Worm (Caenorhabditis elegans) whole organism, L3 larva: ENCODE measurements around the gene oma-1.

Experiments
- R02D3.7 ChIP-seq: fragments of 150-350 bp; optimal IDR thresholded peaks from 2 replicates; lab custom pipeline; 2014; ENCODE audit warnings: missing biosample characterization, missing genetic modification characterization
- aly-2 ChIP-seq: fragments of 150-350 bp; optimal IDR thresholded peaks from 2 replicates; lab custom pipeline; 2014; ENCODE audit warnings: missing biosample characterization, missing genetic modification characterization
- ama-1 ChIP-seq: fragments of 150-350 bp; optimal IDR thresholded peaks from 2 replicates; lab custom pipeline; 2018
- ceh-28 ChIP-seq: fragments of 150-350 bp; optimal IDR thresholded peaks from 2 replicates; lab custom pipeline; 2014; ENCODE audit warnings: missing biosample characterization, missing genetic modification reagents, missing genetic modification characterization
- ceh-82 ChIP-seq: fragments of 150-350 bp; optimal IDR thresholded peaks from 2 replicates; lab custom pipeline; 2014; ENCODE audit warnings: missing biosample characterization, missing genetic modification characterization
- ceh-9 ChIP-seq: sonication (generic microtip); optimal IDR thresholded peaks from 2 replicates; lab custom pipeline; 2018; ENCODE audit warnings: missing biosample characterization, missing genetic modification characterization
- daf-12 ChIP-seq: fragments of 150-350 bp; optimal IDR thresholded peaks from 2 replicates; lab custom pipeline; 2014; ENCODE audit warnings: missing biosample characterization, missing genetic modification reagents, missing genetic modification characterization
- egl-27 ChIP-seq: sonication (generic microtip); optimal IDR thresholded peaks from 4 replicates; lab custom pipeline; 2017; ENCODE audit warnings: missing biosample characterization, missing genetic modification reagents, missing genetic modification characterization
- elt-1 ChIP-seq: fragments of 150-350 bp; optimal IDR thresholded peaks from 2 replicates; lab custom pipeline; 2014; ENCODE audit warnings: missing biosample characterization, missing genetic modification characterization
- elt-2 ChIP-seq: sonication (generic microtip); optimal IDR thresholded peaks from 2 replicates; lab custom pipeline; 2016; ENCODE audit warnings: missing genetic modification reagents, mild to moderate bottlenecking, missing genetic modification characterization, missing compliant biosample characterization
- elt-3 ChIP-seq, 3 experiments: fragments of 150-350 bp in 1 of 3; sonication (generic microtip) in 2 of 3; optimal IDR thresholded peaks; 2 replicates in 2 of 3; 4 replicates in 1 of 3; lab custom pipeline; 2014 to 2017; ENCODE audit warnings: missing biosample characterization in 3 of 3, missing genetic modification characterization in 3 of 3
- fkh-10 ChIP-seq: sonication (generic microtip); optimal IDR thresholded peaks from 2 replicates; lab custom pipeline; 2017; ENCODE audit warnings: missing biosample characterization, missing genetic modification reagents, missing genetic modification characterization
- fkh-2 ChIP-seq: fragments of 150-350 bp; optimal IDR thresholded peaks from 2 replicates; lab custom pipeline; 2014; ENCODE audit warnings: missing biosample characterization, missing genetic modification reagents, missing genetic modification characterization
- fos-1 ChIP-seq: fragments of 150-350 bp; optimal IDR thresholded peaks from 2 replicates; lab custom pipeline; 2014; ENCODE audit warnings: missing biosample characterization, missing genetic modification characterization
- hmg-11 ChIP-seq: sonication (generic microtip); optimal IDR thresholded peaks from 2 replicates; lab custom pipeline; 2016; ENCODE audit warnings: missing genetic modification characterization, missing compliant biosample characterization
- jun-1 ChIP-seq: fragments of 150-350 bp; optimal IDR thresholded peaks from 2 replicates; lab custom pipeline; 2014; ENCODE audit warnings: missing biosample characterization, missing genetic modification reagents, missing genetic modification characterization
- lin-15B ChIP-seq: fragments of 150-350 bp; optimal IDR thresholded peaks from 2 replicates; lab custom pipeline; 2014; ENCODE audit warnings: missing biosample characterization, missing genetic modification characterization
- lin-39 ChIP-seq: fragments of 150-350 bp; optimal IDR thresholded peaks from 2 replicates; lab custom pipeline; 2018; ENCODE audit warnings: missing biosample characterization, missing genetic modification reagents, missing genetic modification characterization
- lsy-12 ChIP-seq: sonication (generic microtip); optimal IDR thresholded peaks from 2 replicates; lab custom pipeline; 2016; ENCODE audit warnings: mild to moderate bottlenecking, missing genetic modification characterization, missing compliant biosample characterization
- mdl-1 ChIP-seq: fragments of 150-350 bp; optimal IDR thresholded peaks from 2 replicates; lab custom pipeline; 2014; ENCODE audit warnings: missing biosample characterization, missing genetic modification characterization
- mml-1 ChIP-seq: fragments of 150-350 bp; sonication (generic microtip); optimal IDR thresholded peaks from 3 replicates; lab custom pipeline; 2014; ENCODE audit warnings: missing biosample characterization, missing genetic modification characterization
- nfya-1 ChIP-seq: sonication (generic microtip); optimal IDR thresholded peaks from 2 replicates; lab custom pipeline; 2017; ENCODE audit warnings: missing genetic modification characterization, mild to moderate bottlenecking, missing compliant biosample characterization, antibody characterized with exemption, moderate library complexity; ENCODE audit not compliant: insufficient read depth
- nhr-11 ChIP-seq: fragments of 150-350 bp; optimal IDR thresholded peaks from 2 replicates; lab custom pipeline; 2014; ENCODE audit warnings: missing biosample characterization, missing genetic modification characterization
- nhr-23 ChIP-seq: fragments of 150-350 bp; optimal IDR thresholded peaks from 2 replicates; lab custom pipeline; 2014; ENCODE audit warnings: missing biosample characterization, missing genetic modification reagents, missing genetic modification characterization
- nhr-25 ChIP-seq: sonication (generic microtip); optimal IDR thresholded peaks from 2 replicates; lab custom pipeline; 2017; ENCODE audit warnings: missing biosample characterization, missing genetic modification characterization
- nhr-28 ChIP-seq: fragments of 150-350 bp; optimal IDR thresholded peaks from 2 replicates; lab custom pipeline; 2014; ENCODE audit warnings: missing biosample characterization, missing genetic modification characterization
- nhr-43 ChIP-seq: sonication (generic microtip); optimal IDR thresholded peaks from 2 replicates; lab custom pipeline; 2016; ENCODE audit warnings: mild to moderate bottlenecking, missing genetic modification characterization, missing compliant biosample characterization; ENCODE audit not compliant: poor library complexity, severe bottlenecking
- nhr-76 ChIP-seq: fragments of 150-350 bp; sonication (generic microtip); optimal IDR thresholded peaks from 5 replicates; lab custom pipeline; 2014; ENCODE audit warnings: missing biosample characterization, missing genetic modification characterization
- nhr-77 ChIP-seq: fragments of 150-350 bp; optimal IDR thresholded peaks from 2 replicates; lab custom pipeline; 2014; ENCODE audit warnings: missing biosample characterization, missing genetic modification characterization
- pha-4 ChIP-seq: fragments of 150-350 bp; optimal IDR thresholded peaks from 2 replicates; lab custom pipeline; 2014; ENCODE audit warnings: missing biosample characterization, missing genetic modification reagents, missing genetic modification characterization
- pqm-1 ChIP-seq: fragments of 150-350 bp; optimal IDR thresholded peaks from 2 replicates; lab custom pipeline; 2017; ENCODE audit warnings: missing biosample characterization, missing genetic modification characterization, inconsistent platforms
- sea-2 ChIP-seq: fragments of 150-350 bp; sonication (generic microtip); optimal IDR thresholded peaks from 4 replicates; lab custom pipeline; 2014; ENCODE audit warnings: missing biosample characterization, missing genetic modification reagents, missing genetic modification characterization
- skn-1 ChIP-seq: fragments of 150-350 bp; optimal IDR thresholded peaks from 2 replicates; lab custom pipeline; 2014; ENCODE audit warnings: missing biosample characterization, missing genetic modification characterization
- snpc-4 ChIP-seq: fragments of 150-350 bp; optimal IDR thresholded peaks from 2 replicates; lab custom pipeline; 2014; ENCODE audit warnings: missing biosample characterization, missing genetic modification characterization
- unc-39 ChIP-seq: sonication (generic microtip); optimal IDR thresholded peaks from 4 replicates; lab custom pipeline; 2017; ENCODE audit warnings: missing biosample characterization, missing genetic modification characterization
- unc-62 ChIP-seq: fragments of 150-350 bp; sonication (generic microtip); optimal IDR thresholded peaks from 4 replicates; lab custom pipeline; 2014; ENCODE audit warnings: missing biosample characterization, missing genetic modification reagents, missing genetic modification characterization
- ztf-11 ChIP-seq: fragments of 150-350 bp; optimal IDR thresholded peaks from 2 replicates; lab custom pipeline; 2014; ENCODE audit warnings: missing biosample characterization, missing genetic modification characterization
- ztf-4 ChIP-seq: fragments of 150-350 bp; optimal IDR thresholded peaks from 2 replicates; lab custom pipeline; 2014; ENCODE audit warnings: missing biosample characterization, missing genetic modification characterization

The oma-1 gene

DNA sequence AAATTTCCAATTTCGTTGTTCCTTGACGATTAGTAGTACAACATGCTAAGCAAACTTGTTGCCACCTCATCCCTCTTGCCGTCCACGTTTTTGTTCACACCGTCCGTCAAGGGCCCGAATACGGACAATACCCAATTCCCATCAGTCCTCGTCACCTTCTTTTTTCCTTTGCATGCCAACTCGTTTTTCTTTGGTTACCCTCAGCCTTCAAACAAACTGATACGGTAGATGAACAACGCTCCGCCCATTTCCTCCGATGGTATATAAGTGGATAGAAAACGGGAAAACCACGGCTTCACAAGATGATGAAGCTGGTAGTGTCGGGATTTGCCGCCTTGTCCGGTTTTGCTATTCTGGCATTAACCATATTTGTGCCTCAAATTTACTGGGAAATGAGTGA, 40.9 kb upstream of the oma-1 start, which contains the start of gene col-118:
TSS of gene col-118 (plus strand) at position 301 of the 400 bp plus-strand sequence.
- TF ChIP-seq egl-27 (tag; lab: Kevin White, UChicago) (no peak), unc-39 (tag; lab: Kevin White, UChicago) (no peak), nhr-23 (tag; lab: Kevin White, UChicago) (no peak), nhr-43 (tag; lab: Kevin White, UChicago) (no peak), nhr-11 (tag; lab: Kevin White, UChicago) (no peak), elt-1 (tag; lab: Kevin White, UChicago) (no peak), sea-2 (GFP tag; lab: Kevin White, UChicago) (no peak), fos-1 (tag; lab: Kevin White, UChicago) (no peak)
- TF ChIP-seq, all 47 proteins: peak for 0

DNA sequence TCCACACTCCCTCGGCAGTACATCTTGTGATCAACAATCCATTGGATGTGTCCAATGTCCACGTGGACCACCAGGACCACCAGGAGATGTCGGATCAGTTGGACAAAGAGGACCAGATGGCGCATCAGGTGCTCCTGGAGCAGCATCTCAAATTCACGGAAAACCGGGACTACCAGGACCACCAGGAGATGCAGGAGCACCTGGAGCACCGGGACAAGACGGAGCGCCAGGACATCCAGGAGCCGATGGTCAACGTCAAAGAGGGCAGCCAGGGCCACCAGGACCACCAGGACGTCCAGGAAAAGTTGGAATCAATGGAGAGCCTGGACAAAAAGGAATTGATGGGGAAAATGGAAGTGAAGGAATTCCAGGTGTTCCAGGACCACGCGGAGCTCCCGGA, 39.8 kb upstream of the oma-1 start:
- TF ChIP-seq ama-1 (lab: Kevin White, UChicago) (no peak), nhr-23 (tag; lab: Kevin White, UChicago) (no peak), unc-62 (GFP tag; lab: Kevin White, UChicago) (no peak), fkh-2 (tag; lab: Kevin White, UChicago) (no peak), jun-1 (tag; lab: Kevin White, UChicago) (no peak), elt-3 (tag; optimal IDR thresholded peaks at IDR 0.05; lab: Kevin White, UChicago) (no peak), aly-2 (tag; lab: Kevin White, UChicago) (no peak), lin-15B (no peak), ceh-82 (tag; lab: Kevin White, UChicago) (no peak), sea-2 (GFP tag; lab: Kevin White, UChicago) (no peak), ceh-28 (tag; lab: Kevin White, UChicago) (no peak), unc-39 (tag; lab: Kevin White, UChicago) (no peak), nhr-77 (no peak), ceh-9 (tag; lab: Kevin White, UChicago) (no peak), egl-27 (tag; lab: Kevin White, UChicago) (no peak), elt-2 (tag; lab: Kevin White, UChicago) (no peak), lsy-12 (tag; lab: Kevin White, UChicago) (no peak), pha-4 (tag; lab: Kevin White, UChicago) (no peak)

DNA sequence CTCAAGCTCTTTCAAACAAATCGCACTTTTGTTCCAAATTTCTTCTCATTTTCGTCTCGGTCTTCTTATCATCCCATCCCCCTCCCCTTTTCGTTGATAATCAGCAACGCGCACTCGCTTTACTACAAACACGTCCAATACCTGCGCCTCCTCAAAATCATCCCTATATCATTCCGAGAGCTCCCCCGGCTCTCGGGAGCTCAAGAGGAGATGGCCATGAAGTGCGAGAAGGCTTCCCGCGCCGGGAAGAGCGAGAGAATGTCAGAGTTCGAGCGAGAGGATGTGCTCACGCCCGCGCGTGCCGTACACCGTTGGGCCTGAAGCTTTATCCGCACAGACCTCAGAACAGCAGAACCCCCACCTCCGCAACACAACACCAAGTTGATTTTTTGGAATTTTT, 38.0 kb upstream of the oma-1 start:
- TF ChIP-seq mml-1 (tag; lab: Kevin White, UChicago) (no peak), lin-15B (no peak), pqm-1 (no peak), fkh-2 (tag; lab: Kevin White, UChicago) (no peak), aly-2 (tag; lab: Kevin White, UChicago) (no peak), nhr-11 (tag; lab: Kevin White, UChicago) (no peak), snpc-4 (tag; lab: Kevin White, UChicago) (no peak), nfya-1 (tag; lab: Kevin White, UChicago) (no peak), pha-4 (tag; lab: Kevin White, UChicago) (no peak), elt-3 (tag; optimal IDR thresholded peaks at IDR 0.05; lab: Kevin White, UChicago) (no peak), nhr-77 (no peak), ztf-4 (tag; lab: Kevin White, UChicago) (no peak), R02D3.7 (no peak), nhr-76 (tag; lab: Kevin White, UChicago) (no peak)
- TF ChIP-seq, all 47 proteins: peak for 0

DNA sequence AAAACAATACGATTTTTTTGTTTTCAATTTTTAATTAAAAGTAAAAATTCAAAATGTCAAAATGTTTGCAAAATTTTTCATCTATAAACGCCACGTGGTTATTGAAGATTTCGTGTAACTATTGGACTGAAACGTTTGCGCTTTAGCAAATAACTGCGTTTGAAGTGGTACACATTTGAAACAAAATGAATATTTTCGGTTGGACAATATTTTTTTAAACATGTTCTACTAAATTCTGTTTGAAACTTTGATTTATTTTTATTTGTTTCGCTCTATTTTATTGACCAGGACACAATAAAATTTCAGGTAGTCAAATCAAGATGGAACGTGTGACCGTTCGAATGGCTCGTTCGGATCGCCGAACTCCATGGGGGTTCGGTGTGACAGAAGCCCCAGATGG, 36.6 kb upstream of the oma-1 start, which contains the start of gene alp-1:
TSS of gene alp-1 (plus strand) at position 301 of the 400 bp plus-strand sequence.
- TF ChIP-seq daf-12 (tag; lab: Kevin White, UChicago) = no peak
- no peak for TF ChIP-seq nhr-76 (tag; lab: Kevin White, UChicago)
- no peak for TF ChIP-seq pha-4 (tag; lab: Kevin White, UChicago)
- TF ChIP-seq unc-62 (GFP tag; lab: Kevin White, UChicago) = no peak
- TF ChIP-seq ztf-11 = no peak
- no peak for TF ChIP-seq mdl-1 (tag; lab: Kevin White, UChicago)
- TF ChIP-seq nhr-25 (tag; lab: Kevin White, UChicago) = no peak
- no peak for TF ChIP-seq skn-1

DNA sequence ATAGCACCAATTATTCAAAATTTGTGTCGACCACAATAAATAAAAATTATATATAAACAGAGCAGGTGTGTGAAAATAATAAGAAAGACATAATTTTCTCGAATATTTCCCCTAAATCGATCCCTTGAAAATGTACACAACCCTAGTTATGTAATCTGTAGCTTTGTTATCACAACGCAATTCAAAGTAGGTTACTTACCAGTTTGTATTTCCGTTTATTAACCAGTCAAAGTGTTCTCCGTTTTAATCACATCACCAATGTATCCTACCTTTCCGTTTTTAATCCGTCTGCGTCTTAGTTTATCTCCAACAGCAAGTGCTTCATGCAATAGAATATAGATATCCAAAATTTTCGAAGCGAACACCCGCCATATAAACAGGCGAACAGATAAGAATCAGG, 35.5 kb upstream of the oma-1 start:
- TF ChIP-seq pqm-1 = no peak
- TF ChIP-seq nhr-28 (tag; lab: Kevin White, UChicago) = no peak
- TF ChIP-seq nhr-76 (tag; lab: Kevin White, UChicago) = no peak
- no peak for TF ChIP-seq mml-1 (tag; lab: Kevin White, UChicago)
- TF ChIP-seq lin-39 = no peak
- no peak for TF ChIP-seq fkh-10
- no peak for TF ChIP-seq jun-1 (tag; lab: Kevin White, UChicago)
- TF ChIP-seq nfya-1 (tag; lab: Kevin White, UChicago) = no peak
- TF ChIP-seq elt-1 (tag; lab: Kevin White, UChicago) = no peak
- TF ChIP-seq hmg-11 (tag; lab: Kevin White, UChicago) = no peak
- TF ChIP-seq skn-1 = no peak
- no peak for TF ChIP-seq fos-1 (tag; lab: Kevin White, UChicago)
- no peak for TF ChIP-seq elt-3 (tag; optimal IDR thresholded peaks at IDR 0.05; lab: Kevin White, UChicago)
- no peak for TF ChIP-seq lsy-12 (tag; lab: Kevin White, UChicago)
- TF ChIP-seq, all 47 proteins: peak for 0
